Fruit fly (Drosophila melanogaster): ENCODE measurements around the gene CG9426.

dm6 chr2L:13204151-13204550 is 15.6 kb downstream of the CG9426 start:
- TF ChIP-seq CG32121 (GFP tag; IDR thresholded peaks at IDR 0.05): no peak
- TF ChIP-seq CG12605 (GFP tag; IDR thresholded peaks at IDR 0.05): no peak
- TF ChIP-seq CG17806 (tag; optimal IDR thresholded peaks at IDR 0.05): no peak
- TF ChIP-seq EcR (GFP tag; optimal IDR thresholded peaks at IDR 0.05): no peak
- TF ChIP-seq fd96Ca (GFP tag; IDR thresholded peaks at IDR 0.05): no peak
- no peak for TF ChIP-seq Snoo (tag; optimal IDR thresholded peaks at IDR 0.05)
